Worm (Caenorhabditis elegans) whole organism, L2 larva: ENCODE results near the gene F13H8.11.
A peak's percentile ranks its signal among the peaks of the same experiment; 100 is the strongest.

Source experiments
- C34F6.9 ChIP-seq: fragments of 150-350 bp; optimal IDR thresholded peaks from 2 replicates; lab custom pipeline; 2014; ENCODE audit warnings: missing biosample characterization, missing genetic modification characterization
- F13H6.1 ChIP-seq: sonication (generic microtip); optimal IDR thresholded peaks from 2 replicates; lab custom pipeline; 2016; ENCODE audit warnings: missing genetic modification characterization, missing compliant biosample characterization
- Y55F3AM.14 ChIP-seq: fragments of 200-800 bp; sonication (Bioruptor generic); optimal IDR thresholded peaks from 2 replicates; lab custom pipeline; 2018; ENCODE audit warnings: mild to moderate bottlenecking, missing genetic modification characterization, missing compliant biosample characterization
- ZK546.5 ChIP-seq: sonication (generic microtip); optimal IDR thresholded peaks from 2 replicates; lab custom pipeline; 2017; ENCODE audit warnings: missing biosample characterization, missing genetic modification characterization
- alr-1 ChIP-seq: fragments of 150-350 bp; optimal IDR thresholded peaks from 2 replicates; lab custom pipeline; 2014; ENCODE audit warnings: missing biosample characterization, missing genetic modification characterization
- ama-1 ChIP-seq: fragments of 150-350 bp; optimal IDR thresholded peaks from 2 replicates; lab custom pipeline; 2018; ENCODE audit warnings: inconsistent platforms
- blmp-1 ChIP-seq: sonication (generic microtip); optimal IDR thresholded peaks from 2 replicates; lab custom pipeline; 2017; ENCODE audit warnings: missing genetic modification characterization, mild to moderate bottlenecking, missing compliant biosample characterization, antibody characterized with exemption, moderate library complexity; ENCODE audit not compliant: insufficient read depth
- crh-2 ChIP-seq: sonication (generic microtip); optimal IDR thresholded peaks from 2 replicates; lab custom pipeline; 2017; ENCODE audit warnings: missing biosample characterization, missing genetic modification characterization
- elt-1 ChIP-seq: fragments of 150-350 bp; optimal IDR thresholded peaks from 2 replicates; lab custom pipeline; 2014; ENCODE audit warnings: missing biosample characterization, missing genetic modification characterization
- fos-1 ChIP-seq: fragments of 150-350 bp; optimal IDR thresholded peaks from 2 replicates; lab custom pipeline; 2014; ENCODE audit warnings: missing biosample characterization, missing genetic modification characterization
- gmeb-1 ChIP-seq: fragments of 150-350 bp; optimal IDR thresholded peaks from 2 replicates; lab custom pipeline; 2014; ENCODE audit warnings: missing biosample characterization, missing genetic modification characterization
- lin-11 ChIP-seq: fragments of 150-350 bp; sonication (generic microtip); optimal IDR thresholded peaks from 2 replicates; lab custom pipeline; 2014; ENCODE audit warnings: missing biosample characterization, missing genetic modification characterization, inconsistent platforms, mixed read lengths
- mbf-1 ChIP-seq: sonication (generic microtip); optimal IDR thresholded peaks from 2 replicates; lab custom pipeline; 2017; ENCODE audit warnings: missing biosample characterization, missing genetic modification characterization
- mdl-1 ChIP-seq, 2 experiments: fragments of 150-350 bp in 1 of 2; sonication (generic microtip) in 1 of 2; optimal IDR thresholded peaks; 2 replicates each; lab custom pipeline; 2017; ENCODE audit warnings: missing biosample characterization in 2 of 2, missing genetic modification characterization in 2 of 2
- nhr-10 ChIP-seq: sonication (generic microtip); optimal IDR thresholded peaks from 2 replicates; lab custom pipeline; 2017; ENCODE audit warnings: missing biosample characterization, missing genetic modification characterization
- nhr-11 ChIP-seq: fragments of 150-350 bp; optimal IDR thresholded peaks from 2 replicates; lab custom pipeline; 2014; ENCODE audit warnings: missing biosample characterization, missing genetic modification characterization
- nhr-12 ChIP-seq: fragments of 150-350 bp; optimal IDR thresholded peaks from 2 replicates; lab custom pipeline; 2014; ENCODE audit warnings: missing biosample characterization, missing genetic modification characterization
- nhr-129 ChIP-seq: fragments of 150-350 bp; optimal IDR thresholded peaks from 2 replicates; lab custom pipeline; 2014; ENCODE audit warnings: missing biosample characterization, missing genetic modification characterization
- nhr-21 ChIP-seq: fragments of 150-350 bp; optimal IDR thresholded peaks from 2 replicates; lab custom pipeline; 2014; ENCODE audit warnings: missing biosample characterization, missing genetic modification characterization
- nhr-23 ChIP-seq: fragments of 150-350 bp; optimal IDR thresholded peaks from 2 replicates; lab custom pipeline; 2014; ENCODE audit warnings: missing biosample characterization, missing genetic modification reagents, missing genetic modification characterization
- nhr-237 ChIP-seq: fragments of 150-350 bp; optimal IDR thresholded peaks from 2 replicates; lab custom pipeline; 2014; ENCODE audit warnings: missing biosample characterization, missing genetic modification characterization
- nhr-25 ChIP-seq: fragments of 150-350 bp; sonication (generic microtip); optimal IDR thresholded peaks from 3 replicates; lab custom pipeline; 2014; ENCODE audit warnings: missing biosample characterization, missing genetic modification characterization
- nhr-6 ChIP-seq: fragments of 150-350 bp; optimal IDR thresholded peaks from 2 replicates; lab custom pipeline; 2014; ENCODE audit warnings: missing biosample characterization, missing genetic modification characterization
- nhr-77 ChIP-seq: fragments of 150-350 bp; optimal IDR thresholded peaks from 2 replicates; lab custom pipeline; 2014; ENCODE audit warnings: missing biosample characterization, missing genetic modification characterization
- peb-1 ChIP-seq: fragments of 150-350 bp; optimal IDR thresholded peaks from 2 replicates; lab custom pipeline; 2014; ENCODE audit warnings: missing biosample characterization, missing genetic modification characterization
- sem-4 ChIP-seq: fragments of 150-350 bp; optimal IDR thresholded peaks from 2 replicates; lab custom pipeline; 2014; ENCODE audit warnings: missing biosample characterization, missing genetic modification reagents, missing genetic modification characterization
- skn-1 ChIP-seq: sonication (generic microtip); optimal IDR thresholded peaks from 2 replicates; lab custom pipeline; 2017; ENCODE audit warnings: missing biosample characterization, missing genetic modification characterization
- sma-3 ChIP-seq: sonication (generic microtip); optimal IDR thresholded peaks from 2 replicates; lab custom pipeline; 2016; ENCODE audit warnings: missing genetic modification reagents, missing genetic modification characterization, missing compliant biosample characterization
- sma-9 ChIP-seq, 2 experiments: fragments of 150-350 bp in 1 of 2; sonication (generic microtip) in 1 of 2; optimal IDR thresholded peaks; 2 replicates each; lab custom pipeline; 2014 to 2016; ENCODE audit warnings: missing genetic modification characterization in 2 of 2, mild to moderate bottlenecking in 1 of 2, missing biosample characterization in 1 of 2, missing compliant biosample characterization in 1 of 2, missing genetic modification reagents in 1 of 2, moderate library complexity in 1 of 2
- snpc-4 ChIP-seq: fragments of 150-350 bp; optimal IDR thresholded peaks from 2 replicates; lab custom pipeline; 2014; ENCODE audit warnings: missing biosample characterization, missing genetic modification characterization
- unc-55 ChIP-seq: fragments of 150-350 bp; sonication (generic microtip); optimal IDR thresholded peaks from 3 replicates; lab custom pipeline; 2014; ENCODE audit warnings: missing biosample characterization, missing genetic modification reagents, missing genetic modification characterization
- unc-62 ChIP-seq: fragments of 150-350 bp; optimal IDR thresholded peaks from 2 replicates; lab custom pipeline; 2014; ENCODE audit warnings: missing biosample characterization, missing genetic modification reagents, missing genetic modification characterization
- ztf-1 ChIP-seq: fragments of 200-800 bp; sonication (Bioruptor generic); conservative IDR thresholded peaks from 2 replicates; pipeline ENCODE4 v1.3.6; 2022; ENCODE audit warnings: missing genetic modification characterization, missing compliant biosample characterization
- ztf-11 ChIP-seq: sonication (generic microtip); optimal IDR thresholded peaks from 2 replicates; lab custom pipeline; 2017; ENCODE audit warnings: missing biosample characterization, missing genetic modification characterization

F13H8.11 gene

ce11 chrII:6247011-6247410 is 12.8 kb downstream of the F13H8.11 start, which contains the start of gene T24H7.2:
T24H7.2 (plus strand) TSS chrII:6247311.
- no peak for TF ChIP-seq nhr-237
- no peak for TF ChIP-seq nhr-21 (tag; lab: Kevin White, UChicago)
- TF ChIP-seq F13H6.1: no peak
- TF ChIP-seq ztf-1 (GFP tag; lab: Robert Waterston, UW): no peak
- no peak for TF ChIP-seq C34F6.9 (tag; lab: Kevin White, UChicago)
- TF ChIP-seq nhr-23 (tag; lab: Kevin White, UChicago): no peak
- no peak for TF ChIP-seq ZK546.5 (tag; lab: Kevin White, UChicago)
- TF ChIP-seq mbf-1 (tag; lab: Kevin White, UChicago): no peak
- TF ChIP-seq mdl-1 (tag; optimal IDR thresholded peaks at IDR 0.05; lab: Kevin White, UChicago): no peak
- no peak for TF ChIP-seq lin-11 (tag; lab: Kevin White, UChicago)
- no peak for TF ChIP-seq nhr-6 (tag; lab: Kevin White, UChicago)
- no peak for TF ChIP-seq gmeb-1

ce11 chrII:6246054-6246453 is 13.8 kb downstream of the F13H8.11 start, which contains the start of gene lelo-1:
lelo-1 (plus strand) TSS chrII:6246354.
- TF ChIP-seq mbf-1 (tag; lab: Kevin White, UChicago) (no peak), nhr-12 (tag; lab: Kevin White, UChicago) (no peak), ZK546.5 (tag; lab: Kevin White, UChicago) (no peak)
- TF ChIP-seq, all 48 proteins: peak for 0

ce11 chrII:6245199-6245702 is 14.6 kb downstream of the F13H8.11 start, which contains the start of gene blos-4:
blos-4 (plus strand) TSS chrII:6245249.
- TF ChIP-seq blmp-1: no peak
- no peak for TF ChIP-seq nhr-11
- TF ChIP-seq nhr-25: no peak
- TF ChIP-seq gmeb-1: peak; percentile 50
- no peak for TF ChIP-seq ama-1 (lab: Kevin White, UChicago)

DNA sequence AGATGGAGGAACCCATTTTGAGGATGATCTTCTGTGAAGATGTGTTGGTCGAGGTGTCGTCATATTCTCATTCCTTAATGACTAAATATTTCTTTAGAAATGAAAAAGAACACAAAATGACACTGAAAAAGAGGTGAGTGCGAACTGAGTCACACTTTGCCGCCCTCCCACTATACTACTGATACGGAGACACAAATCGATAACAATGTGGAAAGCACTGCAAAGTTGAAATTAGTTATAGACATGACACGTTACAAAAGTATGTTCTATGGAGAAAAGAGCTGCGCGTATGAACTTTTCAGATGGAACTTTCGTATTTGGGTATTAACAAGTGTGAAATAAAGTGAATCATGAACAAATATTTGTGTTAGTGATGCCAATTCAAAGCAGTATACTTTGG is 15.7 kb downstream of the F13H8.11 start, which contains the start of gene tat-4:
tat-4 (minus strand) TSS at position 117 of the 400 bp plus-strand sequence.
- TF ChIP-seq nhr-25 (no peak), unc-62 (no peak), fos-1 (peak; percentile 89)

ce11 chrII:6241758-6242157 is 18.1 kb downstream of the F13H8.11 start, which contains the start of gene T24H7.8:
T24H7.8 (plus strand) TSS chrII:6242058.
- TF ChIP-seq skn-1 (tag; lab: Kevin White, UChicago): no peak
- TF ChIP-seq sem-4 (tag; lab: Kevin White, UChicago): no peak
- TF ChIP-seq ama-1 (lab: Kevin White, UChicago): no peak
- TF ChIP-seq nhr-6 (tag; lab: Kevin White, UChicago): no peak
- no peak for TF ChIP-seq elt-1 (tag; lab: Kevin White, UChicago)
- no peak for TF ChIP-seq ztf-11 (tag; lab: Kevin White, UChicago)
- no peak for TF ChIP-seq mbf-1 (tag; lab: Kevin White, UChicago)
- TF ChIP-seq unc-55 (GFP tag; lab: Kevin White, UChicago): no peak
- TF ChIP-seq ZK546.5 (tag; lab: Kevin White, UChicago): no peak
- no peak for TF ChIP-seq crh-2 (tag; lab: Kevin White, UChicago)
- no peak for TF ChIP-seq sma-9 (GFP tag; optimal IDR thresholded peaks at IDR 0.05; lab: Kevin White, UChicago)
- no peak for TF ChIP-seq sma-9 (tag; optimal IDR thresholded peaks at IDR 0.05; lab: Kevin White, UChicago)
- no peak for TF ChIP-seq nhr-10
- TF ChIP-seq snpc-4 (tag; lab: Kevin White, UChicago): no peak
- TF ChIP-seq peb-1 (tag; lab: Kevin White, UChicago): no peak

ce11 chrII:6236093-6236945 is 23.5 kb downstream of the F13H8.11 start:
- no peak for TF ChIP-seq sma-3 (GFP tag; lab: Kevin White, UChicago)
- no peak for TF ChIP-seq nhr-77 (tag; lab: Kevin White, UChicago)
- TF ChIP-seq Y55F3AM.14 (GFP tag; lab: Kevin White, UChicago): no peak
- no peak for TF ChIP-seq ZK546.5 (tag; lab: Kevin White, UChicago)
- peak; percentile 21 for TF ChIP-seq nhr-129 (tag; lab: Kevin White, UChicago)
- TF ChIP-seq alr-1: no peak
- TF ChIP-seq nhr-25: peak; percentile 4
- no peak for TF ChIP-seq mdl-1 (tag; optimal IDR thresholded peaks at IDR 0.05; lab: Kevin White, UChicago)
- TF ChIP-seq F13H6.1: peak; percentile 46
- no peak for TF ChIP-seq crh-2 (tag; lab: Kevin White, UChicago)
- no peak for TF ChIP-seq lin-11 (tag; lab: Kevin White, UChicago)
